Worm (Caenorhabditis elegans) whole organism, L3 larva: ENCODE results near the gene F09E10.5.

Source experiments
- R02D3.7 ChIP-seq: fragments of 150-350 bp; optimal IDR thresholded peaks from 2 replicates; lab custom pipeline; 2014; ENCODE audit warnings: missing biosample characterization, missing genetic modification characterization
- ZK546.5 ChIP-seq: sonication (generic microtip); optimal IDR thresholded peaks from 2 replicates; lab custom pipeline; 2017; ENCODE audit warnings: missing biosample characterization, missing genetic modification characterization
- aly-2 ChIP-seq: fragments of 150-350 bp; optimal IDR thresholded peaks from 2 replicates; lab custom pipeline; 2014; ENCODE audit warnings: missing biosample characterization, missing genetic modification characterization
- ama-1 ChIP-seq: fragments of 150-350 bp; optimal IDR thresholded peaks from 2 replicates; lab custom pipeline; 2018
- ceh-16 ChIP-seq: sonication (generic microtip); optimal IDR thresholded peaks from 2 replicates; lab custom pipeline; 2017; ENCODE audit warnings: missing biosample characterization, missing genetic modification characterization
- ceh-28 ChIP-seq: fragments of 150-350 bp; optimal IDR thresholded peaks from 2 replicates; lab custom pipeline; 2014; ENCODE audit warnings: missing biosample characterization, missing genetic modification reagents, missing genetic modification characterization
- ceh-82 ChIP-seq: fragments of 150-350 bp; optimal IDR thresholded peaks from 2 replicates; lab custom pipeline; 2014; ENCODE audit warnings: missing biosample characterization, missing genetic modification characterization
- ceh-9 ChIP-seq: sonication (generic microtip); optimal IDR thresholded peaks from 2 replicates; lab custom pipeline; 2018; ENCODE audit warnings: missing biosample characterization, missing genetic modification characterization
- daf-12 ChIP-seq: fragments of 150-350 bp; optimal IDR thresholded peaks from 2 replicates; lab custom pipeline; 2014; ENCODE audit warnings: missing biosample characterization, missing genetic modification reagents, missing genetic modification characterization
- egl-27 ChIP-seq: sonication (generic microtip); optimal IDR thresholded peaks from 4 replicates; lab custom pipeline; 2017; ENCODE audit warnings: missing biosample characterization, missing genetic modification reagents, missing genetic modification characterization
- egl-5 ChIP-seq: fragments of 150-350 bp; optimal IDR thresholded peaks from 2 replicates; lab custom pipeline; 2017; ENCODE audit warnings: missing biosample characterization, missing genetic modification reagents, missing genetic modification characterization, inconsistent platforms
- elt-1 ChIP-seq: fragments of 150-350 bp; optimal IDR thresholded peaks from 2 replicates; lab custom pipeline; 2014; ENCODE audit warnings: missing biosample characterization, missing genetic modification characterization
- elt-2 ChIP-seq: sonication (generic microtip); optimal IDR thresholded peaks from 2 replicates; lab custom pipeline; 2016; ENCODE audit warnings: missing genetic modification reagents, mild to moderate bottlenecking, missing genetic modification characterization, missing compliant biosample characterization
- elt-3 ChIP-seq, 3 experiments: fragments of 150-350 bp in 1 of 3; sonication (generic microtip) in 2 of 3; optimal IDR thresholded peaks; 2 replicates in 2 of 3; 4 replicates in 1 of 3; lab custom pipeline; 2014 to 2017; ENCODE audit warnings: missing biosample characterization in 3 of 3, missing genetic modification characterization in 3 of 3
- fkh-10 ChIP-seq: sonication (generic microtip); optimal IDR thresholded peaks from 2 replicates; lab custom pipeline; 2017; ENCODE audit warnings: missing biosample characterization, missing genetic modification reagents, missing genetic modification characterization
- fkh-2 ChIP-seq: fragments of 150-350 bp; optimal IDR thresholded peaks from 2 replicates; lab custom pipeline; 2014; ENCODE audit warnings: missing biosample characterization, missing genetic modification reagents, missing genetic modification characterization
- fos-1 ChIP-seq: fragments of 150-350 bp; optimal IDR thresholded peaks from 2 replicates; lab custom pipeline; 2014; ENCODE audit warnings: missing biosample characterization, missing genetic modification characterization
- hmg-11 ChIP-seq: sonication (generic microtip); optimal IDR thresholded peaks from 2 replicates; lab custom pipeline; 2016; ENCODE audit warnings: missing genetic modification characterization, missing compliant biosample characterization
- jun-1 ChIP-seq: fragments of 150-350 bp; optimal IDR thresholded peaks from 2 replicates; lab custom pipeline; 2014; ENCODE audit warnings: missing biosample characterization, missing genetic modification reagents, missing genetic modification characterization
- lin-15B ChIP-seq: fragments of 150-350 bp; optimal IDR thresholded peaks from 2 replicates; lab custom pipeline; 2014; ENCODE audit warnings: missing biosample characterization, missing genetic modification characterization
- lin-39 ChIP-seq: fragments of 150-350 bp; optimal IDR thresholded peaks from 2 replicates; lab custom pipeline; 2018; ENCODE audit warnings: missing biosample characterization, missing genetic modification reagents, missing genetic modification characterization
- lsy-12 ChIP-seq: sonication (generic microtip); optimal IDR thresholded peaks from 2 replicates; lab custom pipeline; 2016; ENCODE audit warnings: mild to moderate bottlenecking, missing genetic modification characterization, missing compliant biosample characterization
- mdl-1 ChIP-seq: fragments of 150-350 bp; optimal IDR thresholded peaks from 2 replicates; lab custom pipeline; 2014; ENCODE audit warnings: missing biosample characterization, missing genetic modification characterization
- mml-1 ChIP-seq: fragments of 150-350 bp; sonication (generic microtip); optimal IDR thresholded peaks from 3 replicates; lab custom pipeline; 2014; ENCODE audit warnings: missing biosample characterization, missing genetic modification characterization
- nfya-1 ChIP-seq: sonication (generic microtip); optimal IDR thresholded peaks from 2 replicates; lab custom pipeline; 2017; ENCODE audit warnings: missing genetic modification characterization, mild to moderate bottlenecking, missing compliant biosample characterization, antibody characterized with exemption, moderate library complexity; ENCODE audit not compliant: insufficient read depth
- nhr-11 ChIP-seq: fragments of 150-350 bp; optimal IDR thresholded peaks from 2 replicates; lab custom pipeline; 2014; ENCODE audit warnings: missing biosample characterization, missing genetic modification characterization
- nhr-12 ChIP-seq: fragments of 150-350 bp; optimal IDR thresholded peaks from 2 replicates; lab custom pipeline; 2014; ENCODE audit warnings: missing biosample characterization, missing genetic modification characterization
- nhr-23 ChIP-seq: fragments of 150-350 bp; optimal IDR thresholded peaks from 2 replicates; lab custom pipeline; 2014; ENCODE audit warnings: missing biosample characterization, missing genetic modification reagents, missing genetic modification characterization
- nhr-237 ChIP-seq: fragments of 150-350 bp; optimal IDR thresholded peaks from 2 replicates; lab custom pipeline; 2014; ENCODE audit warnings: missing biosample characterization, missing genetic modification characterization
- nhr-43 ChIP-seq: sonication (generic microtip); optimal IDR thresholded peaks from 2 replicates; lab custom pipeline; 2016; ENCODE audit warnings: mild to moderate bottlenecking, missing genetic modification characterization, missing compliant biosample characterization; ENCODE audit not compliant: poor library complexity, severe bottlenecking
- nhr-67 ChIP-seq: fragments of 150-350 bp; optimal IDR thresholded peaks from 2 replicates; lab custom pipeline; 2014; ENCODE audit warnings: missing biosample characterization, missing genetic modification characterization
- nhr-76 ChIP-seq: fragments of 150-350 bp; sonication (generic microtip); optimal IDR thresholded peaks from 5 replicates; lab custom pipeline; 2014; ENCODE audit warnings: missing biosample characterization, missing genetic modification characterization
- pha-4 ChIP-seq: fragments of 150-350 bp; optimal IDR thresholded peaks from 2 replicates; lab custom pipeline; 2014; ENCODE audit warnings: missing biosample characterization, missing genetic modification reagents, missing genetic modification characterization
- pqm-1 ChIP-seq: fragments of 150-350 bp; optimal IDR thresholded peaks from 2 replicates; lab custom pipeline; 2017; ENCODE audit warnings: missing biosample characterization, missing genetic modification characterization, inconsistent platforms
- sea-2 ChIP-seq: fragments of 150-350 bp; sonication (generic microtip); optimal IDR thresholded peaks from 4 replicates; lab custom pipeline; 2014; ENCODE audit warnings: missing biosample characterization, missing genetic modification reagents, missing genetic modification characterization
- skn-1 ChIP-seq: fragments of 150-350 bp; optimal IDR thresholded peaks from 2 replicates; lab custom pipeline; 2014; ENCODE audit warnings: missing biosample characterization, missing genetic modification characterization
- snpc-4 ChIP-seq: fragments of 150-350 bp; optimal IDR thresholded peaks from 2 replicates; lab custom pipeline; 2014; ENCODE audit warnings: missing biosample characterization, missing genetic modification characterization
- tbx-2 ChIP-seq: sonication (generic microtip); optimal IDR thresholded peaks from 2 replicates; lab custom pipeline; 2016; ENCODE audit warnings: mild to moderate bottlenecking, missing genetic modification characterization, missing compliant biosample characterization
- unc-39 ChIP-seq: sonication (generic microtip); optimal IDR thresholded peaks from 4 replicates; lab custom pipeline; 2017; ENCODE audit warnings: missing biosample characterization, missing genetic modification characterization
- unc-62 ChIP-seq: fragments of 150-350 bp; sonication (generic microtip); optimal IDR thresholded peaks from 4 replicates; lab custom pipeline; 2014; ENCODE audit warnings: missing biosample characterization, missing genetic modification reagents, missing genetic modification characterization
- zag-1 ChIP-seq: fragments of 150-350 bp; optimal IDR thresholded peaks from 2 replicates; lab custom pipeline; 2014; ENCODE audit warnings: missing biosample characterization, missing genetic modification characterization
- ztf-11 ChIP-seq: fragments of 150-350 bp; optimal IDR thresholded peaks from 2 replicates; lab custom pipeline; 2014; ENCODE audit warnings: missing biosample characterization, missing genetic modification characterization
- ztf-4 ChIP-seq: fragments of 150-350 bp; optimal IDR thresholded peaks from 2 replicates; lab custom pipeline; 2014; ENCODE audit warnings: missing biosample characterization, missing genetic modification characterization

The F09E10.5 gene

DNA sequence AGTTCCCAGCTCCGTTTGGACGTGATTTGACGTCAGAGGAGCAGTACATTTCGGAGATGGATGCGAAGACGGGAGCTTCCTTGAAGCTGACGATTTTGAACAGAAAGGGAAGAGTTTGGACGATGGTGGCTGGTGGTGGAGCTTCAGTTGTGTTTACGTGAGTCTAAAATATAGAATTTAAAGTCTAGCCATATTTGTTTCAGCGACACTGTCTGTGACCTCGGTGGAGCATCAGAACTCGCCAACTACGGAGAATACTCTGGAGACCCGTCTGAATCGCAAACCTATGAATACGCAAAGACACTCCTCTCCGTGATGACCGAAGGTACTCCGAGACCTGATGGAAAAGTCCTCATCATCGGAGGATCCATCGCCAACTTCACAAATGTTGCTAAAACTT lies 13.6 kb downstream of the F09E10.5 start:
- TF ChIP-seq ceh-28 (tag; lab: Kevin White, UChicago) (no peak), nhr-67 (tag; lab: Kevin White, UChicago) (no peak), nhr-76 (tag; lab: Kevin White, UChicago) (no peak), ztf-4 (no peak), fkh-2 (tag; lab: Kevin White, UChicago) (no peak), nhr-11 (tag; lab: Kevin White, UChicago) (no peak), mdl-1 (tag; lab: Kevin White, UChicago) (no peak), ceh-16 (tag; lab: Kevin White, UChicago) (no peak), elt-3 (tag; optimal IDR thresholded peaks at IDR 0.05; lab: Kevin White, UChicago) (no peak), daf-12 (no peak)

- TF ChIP-seq daf-12 (no peak), hmg-11 (tag; lab: Kevin White, UChicago) (no peak), elt-2 (tag; lab: Kevin White, UChicago) (peak; percentile 19), mml-1 (tag; lab: Kevin White, UChicago) (peak; percentile 67), nhr-43 (tag; lab: Kevin White, UChicago) (no peak)
- TF ChIP-seq, all 47 proteins: peak for 2
Observed at ce11 chrX:1479637-1480036, 14.5 kb downstream of the F09E10.5 start.

DNA sequence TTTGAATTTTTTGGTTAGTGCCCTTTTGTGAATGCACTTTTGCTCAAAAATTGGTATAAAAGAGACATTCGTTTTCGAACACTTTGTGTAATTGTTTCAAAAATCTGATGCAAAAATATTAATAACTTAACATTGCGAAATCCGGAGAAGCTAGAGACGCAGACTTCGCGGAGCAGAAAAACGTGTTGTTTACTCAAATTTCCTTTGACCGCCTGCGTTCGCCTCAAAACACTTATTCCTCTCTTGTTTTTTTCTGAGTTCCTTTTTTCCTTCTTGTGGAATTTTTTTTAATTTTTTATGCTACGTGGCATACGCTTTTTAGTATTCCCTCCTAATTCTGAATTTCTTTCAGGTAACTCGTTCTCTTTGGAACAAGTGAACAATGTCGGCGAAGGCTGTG lies 15.0 kb downstream of the F09E10.5 start, which contains the start of gene acly-1:
Gene acly-1, plus strand, starts transcription at position 353 of the 400 bp plus-strand sequence.
- TF ChIP-seq fkh-2 (tag; lab: Kevin White, UChicago), result peak; percentile 3
- TF ChIP-seq tbx-2 (tag; lab: Kevin White, UChicago), result no peak
- no peak for TF ChIP-seq lin-39
- TF ChIP-seq elt-2 (tag; lab: Kevin White, UChicago), result no peak
- TF ChIP-seq ztf-11 (tag; lab: Kevin White, UChicago), result no peak
- TF ChIP-seq unc-39 (tag; lab: Kevin White, UChicago), result no peak
- TF ChIP-seq lin-15B (tag; lab: Kevin White, UChicago), result no peak
- no peak for TF ChIP-seq nhr-76 (tag; lab: Kevin White, UChicago)
- peak; percentile 72 for TF ChIP-seq pha-4
- peak; percentile 32 for TF ChIP-seq snpc-4 (tag; lab: Kevin White, UChicago)
- TF ChIP-seq aly-2, result no peak

ce11 chrX:1478569-1478968 lies 15.6 kb downstream of the F09E10.5 start:
- TF ChIP-seq hmg-11 (tag; lab: Kevin White, UChicago) (no peak), fkh-10 (GFP tag; lab: Kevin White, UChicago) (peak; percentile 49), nfya-1 (peak; percentile 14)

- TF ChIP-seq fos-1 (no peak), elt-1 (tag; lab: Kevin White, UChicago) (no peak), nhr-12 (tag; lab: Kevin White, UChicago) (no peak), ceh-28 (tag; lab: Kevin White, UChicago) (peak; percentile 7), mdl-1 (tag; lab: Kevin White, UChicago) (peak; percentile 7), R02D3.7 (peak; percentile 31), ztf-11 (tag; lab: Kevin White, UChicago) (no peak), snpc-4 (tag; lab: Kevin White, UChicago) (no peak), lin-39 (no peak), elt-2 (tag; lab: Kevin White, UChicago) (peak; percentile 96), unc-39 (tag; lab: Kevin White, UChicago) (no peak), tbx-2 (tag; lab: Kevin White, UChicago) (no peak), ceh-9 (no peak), nfya-1 (peak; percentile 10), nhr-76 (tag; lab: Kevin White, UChicago) (no peak), pqm-1 (tag; lab: Kevin White, UChicago) (peak; percentile 92), jun-1 (tag; lab: Kevin White, UChicago) (peak; percentile 74), sea-2 (no peak), zag-1 (tag; lab: Kevin White, UChicago) (no peak), skn-1 (tag; lab: Kevin White, UChicago) (no peak), nhr-67 (tag; lab: Kevin White, UChicago) (no peak), ama-1 (lab: Kevin White, UChicago) (no peak), mml-1 (tag; lab: Kevin White, UChicago) (no peak), hmg-11 (tag; lab: Kevin White, UChicago) (no peak), unc-62 (GFP tag; lab: Kevin White, UChicago) (no peak), nhr-237 (tag; lab: Kevin White, UChicago) (no peak), ztf-4 (no peak), ZK546.5 (tag; lab: Kevin White, UChicago) (no peak), nhr-43 (tag; lab: Kevin White, UChicago) (peak; percentile 65), nhr-11 (tag; lab: Kevin White, UChicago) (no peak), ceh-82 (tag; lab: Kevin White, UChicago) (no peak), fkh-2 (tag; lab: Kevin White, UChicago) (no peak), nhr-23 (peak; percentile 58), elt-3 (tag; optimal IDR thresholded peaks at IDR 0.05; lab: Kevin White, UChicago) (peak; percentile 80 to 97 (median 91)), lsy-12 (tag; lab: Kevin White, UChicago) (no peak), egl-5 (tag; lab: Kevin White, UChicago) (no peak), egl-27 (tag; lab: Kevin White, UChicago) (peak; percentile 26)
Observed at ce11 chrX:1477932-1478331, 16.2 kb downstream of the F09E10.5 start.
